Fruit fly (Drosophila melanogaster) whole organism, embryonic: Measurements from ENCODE around the gene CG8300.
A peak's percentile ranks its signal among the peaks of the same experiment; 100 is the strongest.

Source experiments
- Asciz ChIP-seq: fragments of 200-800 bp; sonication (Bioruptor generic); optimal IDR thresholded peaks from 2 replicates; lab custom pipeline; 2017; ENCODE audit warnings: missing biosample characterization, mild to moderate bottlenecking, missing genetic modification characterization, missing genetic modification reagents
- Atf-2 ChIP-seq: fragments of 200-800 bp; sonication (Bioruptor generic); optimal IDR thresholded peaks from 2 replicates; lab custom pipeline; 2016; ENCODE audit warnings: missing biosample characterization, missing genetic modification characterization
- B-H1 ChIP-seq: fragments of 200-800 bp; sonication (Bioruptor generic); IDR thresholded peaks from 3 replicates; pipeline ENCODE4 v1.3.6; 2022; ENCODE audit warnings: missing biosample characterization, missing genetic modification characterization
- Bgb ChIP-seq: fragments of 200-800 bp; sonication (Bioruptor generic); IDR thresholded peaks from 2 replicates; pipeline ENCODE4 v1.3.6; 2022; ENCODE audit warnings: missing biosample characterization, missing genetic modification characterization; ENCODE audit not compliant: partially characterized antibody
- BtbVII ChIP-seq: fragments of 200-800 bp; sonication (Bioruptor generic); optimal IDR thresholded peaks from 3 replicates; lab custom pipeline; 2017; ENCODE audit warnings: missing biosample characterization, mild to moderate bottlenecking, missing genetic modification characterization
- CG10274 ChIP-seq: fragments of 200-800 bp; sonication (Bioruptor generic); optimal IDR thresholded peaks from 3 replicates; lab custom pipeline; 2017; ENCODE audit warnings: missing biosample characterization, mild to moderate bottlenecking, missing genetic modification characterization
- CG11560 ChIP-seq: fragments of 200-800 bp; sonication (Bioruptor generic); IDR thresholded peaks from 3 replicates; pipeline ENCODE4 v1.3.6; 2022; ENCODE audit warnings: missing biosample characterization, missing genetic modification characterization
- CG12299 ChIP-seq: fragments of 200-800 bp; sonication (Bioruptor generic); optimal IDR thresholded peaks from 2 replicates; lab custom pipeline; 2018; ENCODE audit warnings: missing biosample characterization, mild to moderate bottlenecking, missing genetic modification characterization
- CG13424 ChIP-seq: fragments of 200-800 bp; sonication (Bioruptor generic); optimal IDR thresholded peaks from 2 replicates; lab custom pipeline; 2019; ENCODE audit warnings: missing biosample characterization, mild to moderate bottlenecking, missing genetic modification characterization, moderate library complexity
- CG14860 ChIP-seq: fragments of 200-800 bp; sonication (Bioruptor generic); IDR thresholded peaks from 3 replicates; pipeline ENCODE4 v1.3.6; 2022; ENCODE audit warnings: missing biosample characterization, missing genetic modification characterization; ENCODE audit not compliant: partially characterized antibody
- CG15514 ChIP-seq: fragments of 200-800 bp; sonication (Bioruptor generic); optimal IDR thresholded peaks from 3 replicates; lab custom pipeline; 2017; ENCODE audit warnings: missing biosample characterization, missing genetic modification characterization, mild to moderate bottlenecking, moderate library complexity, missing genetic modification reagents
- CG17186 ChIP-seq: fragments of 200-800 bp; sonication (Bioruptor generic); optimal IDR thresholded peaks from 3 replicates; lab custom pipeline; 2017; ENCODE audit warnings: missing biosample characterization, missing genetic modification reagents, missing genetic modification characterization
- CG17385 ChIP-seq: fragments of 200-800 bp; sonication (Bioruptor generic); optimal IDR thresholded peaks from 3 replicates; lab custom pipeline; 2018; ENCODE audit warnings: missing biosample characterization, mild to moderate bottlenecking, missing genetic modification characterization
- CG2202 ChIP-seq: fragments of 200-800 bp; sonication (Bioruptor generic); optimal IDR thresholded peaks from 2 replicates; lab custom pipeline; 2018; ENCODE audit warnings: missing biosample characterization, mild to moderate bottlenecking, missing genetic modification characterization
- CG3065 ChIP-seq: fragments of 200-800 bp; sonication (Bioruptor generic); optimal IDR thresholded peaks from 2 replicates; lab custom pipeline; 2016; ENCODE audit warnings: missing biosample characterization, missing genetic modification characterization
- CG32772 ChIP-seq: fragments of 200-800 bp; sonication (Bioruptor generic); IDR thresholded peaks from 2 replicates; pipeline ENCODE4 v1.3.6; 2022; ENCODE audit warnings: missing biosample characterization, missing genetic modification characterization
- CG3838 ChIP-seq: fragments of 200-800 bp; sonication (Bioruptor generic); optimal IDR thresholded peaks from 3 replicates; lab custom pipeline; 2016; ENCODE audit warnings: missing biosample characterization, missing genetic modification characterization
- CG43689 ChIP-seq: fragments of 200-800 bp; sonication (Bioruptor generic); IDR thresholded peaks from 2 replicates; pipeline ENCODE4 v1.3.6; 2022; ENCODE audit warnings: missing biosample characterization, missing genetic modification characterization
- CG4424 ChIP-seq: fragments of 200-800 bp; sonication (Bioruptor generic); optimal IDR thresholded peaks from 3 replicates; lab custom pipeline; 2016; ENCODE audit warnings: missing biosample characterization, missing genetic modification characterization
- CG4820 ChIP-seq: fragments of 200-800 bp; sonication (Bioruptor generic); optimal IDR thresholded peaks from 3 replicates; lab custom pipeline; 2016; ENCODE audit warnings: missing biosample characterization, missing genetic modification characterization
- CG5245 ChIP-seq: fragments of 200-800 bp; sonication (Bioruptor generic); optimal IDR thresholded peaks from 3 replicates; lab custom pipeline; 2016; ENCODE audit warnings: missing biosample characterization, missing genetic modification characterization
- CG5953 ChIP-seq: fragments of 200-800 bp; sonication (Bioruptor generic); IDR thresholded peaks from 2 replicates; pipeline ENCODE4 v1.3.6; 2022; ENCODE audit warnings: missing biosample characterization, missing genetic modification characterization
- CG6654 ChIP-seq: fragments of 200-800 bp; sonication (Bioruptor generic); optimal IDR thresholded peaks from 2 replicates; lab custom pipeline; 2017; ENCODE audit warnings: missing biosample characterization, mild to moderate bottlenecking, missing genetic modification characterization
- CG6683 ChIP-seq: fragments of 200-800 bp; sonication (Bioruptor generic); optimal IDR thresholded peaks from 2 replicates; lab custom pipeline; 2017; ENCODE audit warnings: missing biosample characterization, mild to moderate bottlenecking, missing genetic modification characterization, missing genetic modification reagents
- CG6765 ChIP-seq: fragments of 200-800 bp; sonication (Bioruptor generic); optimal IDR thresholded peaks from 3 replicates; lab custom pipeline; 2017; ENCODE audit warnings: missing biosample characterization, mild to moderate bottlenecking, missing genetic modification characterization
- CG7556 ChIP-seq: fragments of 200-800 bp; sonication (Bioruptor generic); optimal IDR thresholded peaks from 2 replicates; lab custom pipeline; 2017; ENCODE audit warnings: missing biosample characterization, mild to moderate bottlenecking, missing genetic modification characterization
- CG8478 ChIP-seq: fragments of >200 bp; optimal IDR thresholded peaks from 2 replicates; lab custom pipeline; 2018
- CTCF ChIP-seq: fragments of 200-800 bp; sonication (Bioruptor generic); optimal IDR thresholded peaks from 2 replicates; lab custom pipeline; 2017; ENCODE audit warnings: missing biosample characterization, mild to moderate bottlenecking, missing genetic modification characterization, moderate library complexity
- Dad ChIP-seq: fragments of 200-800 bp; sonication (Bioruptor generic); optimal IDR thresholded peaks from 3 replicates; lab custom pipeline; 2016; ENCODE audit warnings: missing biosample characterization, missing genetic modification characterization
- Dfd ChIP-seq, 2 experiments: fragments of >200 bp; optimal IDR thresholded peaks; 2 replicates each; lab custom pipeline; 2017; ENCODE audit warnings: missing biosample characterization in 2 of 2, missing genetic modification characterization in 2 of 2
- Fer3 ChIP-seq: fragments of 200-800 bp; sonication (Bioruptor generic); optimal IDR thresholded peaks from 2 replicates; lab custom pipeline; 2018; ENCODE audit warnings: missing biosample characterization, mild to moderate bottlenecking, missing genetic modification characterization, moderate library complexity
- Lim3 ChIP-seq: fragments of 200-800 bp; sonication (Bioruptor generic); IDR thresholded peaks from 2 replicates; pipeline ENCODE4 v1.3.6; 2022; ENCODE audit warnings: missing biosample characterization, missing genetic modification characterization
- NFAT ChIP-seq: fragments of 200-800 bp; sonication (Bioruptor generic); IDR thresholded peaks from 2 replicates; pipeline ENCODE4 v1.3.6; 2022; ENCODE audit warnings: missing biosample characterization, missing genetic modification characterization
- Side ChIP-seq: fragments of 200-800 bp; sonication (Bioruptor generic); optimal IDR thresholded peaks from 2 replicates; lab custom pipeline; 2016; ENCODE audit warnings: missing biosample characterization, missing genetic modification characterization
- Sox100B ChIP-seq: fragments of 200-800 bp; sonication (Bioruptor generic); optimal IDR thresholded peaks from 3 replicates; lab custom pipeline; 2018; ENCODE audit warnings: missing biosample characterization, mild to moderate bottlenecking, missing genetic modification characterization
- TFAM ChIP-seq: fragments of 200-800 bp; sonication (Bioruptor generic); optimal IDR thresholded peaks from 2 replicates; lab custom pipeline; 2017; ENCODE audit warnings: missing biosample characterization, missing genetic modification characterization, inconsistent platforms
- Tbp ChIP-seq: fragments of >200 bp; optimal IDR thresholded peaks from 2 replicates; lab custom pipeline; 2018; ENCODE audit warnings: missing biosample characterization, missing genetic modification characterization
- YL-1 ChIP-seq: fragments of 200-800 bp; sonication (Bioruptor generic); optimal IDR thresholded peaks from 3 replicates; lab custom pipeline; 2017; ENCODE audit warnings: missing biosample characterization, mild to moderate bottlenecking, missing genetic modification characterization
- cato ChIP-seq: fragments of 200-800 bp; sonication (Bioruptor generic); optimal IDR thresholded peaks from 2 replicates; lab custom pipeline; 2016; ENCODE audit warnings: missing biosample characterization, missing genetic modification characterization, borderline replicate concordance
- disco-r ChIP-seq: fragments of 200-800 bp; sonication (Bioruptor generic); optimal IDR thresholded peaks from 2 replicates; lab custom pipeline; 2016; ENCODE audit warnings: missing biosample characterization, missing genetic modification characterization
- fd64A ChIP-seq: fragments of 200-800 bp; sonication (Bioruptor generic); optimal IDR thresholded peaks from 3 replicates; lab custom pipeline; 2018; ENCODE audit warnings: missing biosample characterization, mild to moderate bottlenecking, missing genetic modification characterization
- fd96Cb ChIP-seq: fragments of 200-800 bp; sonication (Bioruptor generic); optimal IDR thresholded peaks from 2 replicates; lab custom pipeline; 2018; ENCODE audit warnings: missing biosample characterization, mild to moderate bottlenecking, missing genetic modification characterization, moderate library complexity
- gem ChIP-seq: fragments of 200-800 bp; sonication (Bioruptor generic); optimal IDR thresholded peaks from 2 replicates; lab custom pipeline; 2019; ENCODE audit warnings: missing biosample characterization, mild to moderate bottlenecking, missing genetic modification characterization, moderate library complexity
- grn ChIP-seq: fragments of 200-800 bp; sonication (Bioruptor generic); optimal IDR thresholded peaks from 3 replicates; lab custom pipeline; 2017; ENCODE audit warnings: missing biosample characterization, missing genetic modification characterization
- jumu ChIP-seq: fragments of 200-800 bp; sonication (Bioruptor generic); optimal IDR thresholded peaks from 3 replicates; lab custom pipeline; 2016; ENCODE audit warnings: missing biosample characterization, missing genetic modification characterization
- lmd ChIP-seq: fragments of 200-800 bp; sonication (Bioruptor generic); IDR thresholded peaks from 2 replicates; pipeline ENCODE4 v1.3.6; 2022; ENCODE audit warnings: missing biosample characterization, missing genetic modification characterization
- nom ChIP-seq: fragments of 200-800 bp; sonication (Bioruptor generic); optimal IDR thresholded peaks from 2 replicates; lab custom pipeline; 2017; ENCODE audit warnings: missing biosample characterization, missing genetic modification characterization, mild to moderate bottlenecking, moderate library complexity, missing genetic modification reagents
- pb ChIP-seq: fragments of 200-800 bp; sonication (Bioruptor generic); optimal IDR thresholded peaks from 3 replicates; lab custom pipeline; 2016; ENCODE audit warnings: missing biosample characterization, missing genetic modification characterization
- seq ChIP-seq: fragments of 200-800 bp; sonication (Bioruptor generic); IDR thresholded peaks from 2 replicates; pipeline ENCODE4 v1.3.6; 2022; ENCODE audit warnings: missing biosample characterization, missing genetic modification characterization
- sima ChIP-seq: fragments of 200-800 bp; sonication (Bioruptor generic); optimal IDR thresholded peaks from 2 replicates; lab custom pipeline; 2016; ENCODE audit warnings: missing biosample characterization, missing genetic modification characterization
- sob ChIP-seq: fragments of 200-800 bp; sonication (Bioruptor generic); IDR thresholded peaks from 2 replicates; pipeline ENCODE4 v1.3.6; 2022; ENCODE audit warnings: missing biosample characterization, missing genetic modification characterization
- stwl ChIP-seq: fragments of 200-800 bp; sonication (Bioruptor generic); optimal IDR thresholded peaks from 3 replicates; lab custom pipeline; 2018; ENCODE audit warnings: missing biosample characterization, mild to moderate bottlenecking, missing genetic modification characterization, moderate library complexity
- tin ChIP-seq: fragments of 200-800 bp; sonication (Bioruptor generic); optimal IDR thresholded peaks from 3 replicates; lab custom pipeline; 2016; ENCODE audit warnings: missing biosample characterization, missing genetic modification characterization

CG8300 gene

DNA sequence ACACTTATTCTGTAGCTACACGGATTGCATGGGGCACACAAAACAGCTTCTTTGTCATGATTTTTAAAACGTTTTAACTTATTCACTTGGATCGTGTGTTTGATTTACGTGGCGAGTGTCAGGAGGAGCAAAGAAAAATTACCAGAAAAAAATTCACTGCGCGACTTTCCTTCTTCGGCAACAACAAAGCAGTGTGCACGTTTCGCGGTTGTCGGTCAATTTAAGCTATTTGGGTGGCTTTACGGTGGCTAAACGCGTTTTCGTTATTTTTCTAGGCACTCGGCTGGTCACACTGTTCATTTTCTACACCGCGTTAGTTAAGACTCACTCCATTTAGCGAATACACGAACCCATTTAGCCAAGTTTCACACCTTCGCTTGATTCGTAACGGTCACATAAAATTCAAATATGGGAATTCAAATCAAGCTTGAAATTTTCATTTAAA, 6.8 kb upstream of the CG8300 start, which contains the start of gene Sxl (continued):
- TF ChIP-seq grn (GFP tag; lab: Kevin White, UChicago) (no peak), fd96Cb (tag; lab: Kevin White, UChicago) (no peak), Bgb (peak; percentile 62), Atf-2 (no peak), CG8478 (lab: Kevin White, UChicago) (no peak), CG6765 (GFP tag; lab: Kevin White, UChicago) (peak; percentile 18), CG15514 (GFP tag; lab: Kevin White, UChicago) (peak; percentile 85), CG17385 (GFP tag; lab: Kevin White, UChicago) (peak; percentile 39), CG7556 (no peak), pb (GFP tag; lab: Kevin White, UChicago) (no peak), CTCF (GFP tag; lab: Kevin White, UChicago) (peak; percentile 79), sima (GFP tag; lab: Kevin White, UChicago) (no peak), CG12299 (tag; lab: Kevin White, UChicago) (peak; percentile 75), stwl (tag; lab: Kevin White, UChicago) (peak; percentile 73), NFAT (GFP tag; lab: Robert Waterston, UW) (peak; percentile 67; the same call in 1 of the 2 replicates), CG3065 (GFP tag; lab: Kevin White, UChicago) (no peak), BtbVII (GFP tag; lab: Kevin White, UChicago) (no peak), lmd (GFP tag; lab: Robert Waterston, UW) (no peak), CG14860 (GFP tag; lab: Robert Waterston, UW) (no peak), Sox100B (no peak), nom (no peak), seq (no peak), CG3838 (no peak), Asciz (GFP tag; lab: Kevin White, UChicago) (no peak), fd64A (GFP tag; lab: Kevin White, UChicago) (peak; percentile 40), CG10274 (GFP tag; lab: Kevin White, UChicago) (no peak), cato (no peak), CG6683 (GFP tag; lab: Kevin White, UChicago) (no peak), CG11560 (tag; lab: Robert Waterston, UW) (no peak; the same call in 2 of the 3 replicates), gem (no peak), Side (no peak), CG5953 (GFP tag; lab: Robert Waterston, UW) (no peak), CG2202 (tag; lab: Kevin White, UChicago) (peak; percentile 29), YL-1 (GFP tag; lab: Kevin White, UChicago) (peak; percentile 49), sob (GFP tag; lab: Robert Waterston, UW) (peak; percentile 41), CG43689 (GFP tag; lab: Robert Waterston, UW) (no peak), CG4424 (no peak), CG13424 (no peak), tin (GFP tag; lab: Kevin White, UChicago) (no peak), CG17186 (GFP tag; lab: Kevin White, UChicago) (peak; percentile 49), Dfd (GFP tag; optimal IDR thresholded peaks at IDR 0.05; lab: Kevin White, UChicago) (no peak), Tbp (no peak), TFAM (GFP tag; lab: Kevin White, UChicago) (no peak), CG32772 (GFP tag; lab: Robert Waterston, UW) (no peak), disco-r (GFP tag; lab: Kevin White, UChicago) (no peak), CG5245 (no peak), jumu (peak; percentile 20), CG6654 (GFP tag; lab: Kevin White, UChicago) (no peak), Lim3 (GFP tag; lab: Robert Waterston, UW) (no peak), CG4820 (GFP tag; lab: Kevin White, UChicago) (no peak), Fer3 (peak; percentile 34), Dad (peak; percentile 6), B-H1 (no peak)
